Worm (Caenorhabditis elegans) whole organism, L4 larva: ENCODE measurements around the gene W03C9.6.

Source experiments
- F10B5.3 ChIP-seq: sonication (generic microtip); optimal IDR thresholded peaks from 2 replicates; lab custom pipeline; 2016; ENCODE audit warnings: mild to moderate bottlenecking, missing genetic modification characterization, missing compliant biosample characterization
- F26F4.8 ChIP-seq: fragments of 200-800 bp; sonication (Bioruptor generic); conservative IDR thresholded peaks from 2 replicates; pipeline ENCODE4 v1.3.6; 2022; ENCODE audit warnings: missing genetic modification characterization, missing compliant biosample characterization
- F44E2.7 ChIP-seq: fragments of 200-800 bp; sonication (Bioruptor generic); IDR thresholded peaks from 2 replicates; pipeline ENCODE4 v2.1.2; 2022; ENCODE audit warnings: missing genetic modification characterization, missing compliant biosample characterization
- F49E8.2 ChIP-seq: sonication (generic microtip); optimal IDR thresholded peaks from 2 replicates; lab custom pipeline; 2016; ENCODE audit warnings: missing compliant biosample characterization, mild to moderate bottlenecking, missing genetic modification characterization, borderline replicate concordance
- T20F7.1 ChIP-seq: fragments of 200-800 bp; sonication (Bioruptor generic); optimal IDR thresholded peaks from 2 replicates; lab custom pipeline; 2018; ENCODE audit warnings: mild to moderate bottlenecking, missing genetic modification characterization, missing compliant biosample characterization
- Y105C5A.15 ChIP-seq: fragments of 200-800 bp; sonication (Bioruptor generic); IDR thresholded peaks from 2 replicates; pipeline ENCODE4 v1.3.6; 2022; ENCODE audit warnings: missing genetic modification characterization, missing compliant biosample characterization
- Y48G9A.11 ChIP-seq: fragments of 200-800 bp; sonication (Bioruptor generic); IDR thresholded peaks from 2 replicates; pipeline ENCODE4 v1.3.6; 2022; ENCODE audit warnings: missing genetic modification reagents, missing genetic modification characterization, missing compliant biosample characterization
- aha-1 ChIP-seq: fragments of 150-350 bp; peaks from one replicate; lab custom pipeline; 2014; ENCODE audit warnings: missing biosample characterization, missing genetic modification characterization
- aly-2 ChIP-seq: sonication (generic microtip); optimal IDR thresholded peaks from 2 replicates; lab custom pipeline; 2018; ENCODE audit warnings: missing biosample characterization, missing genetic modification characterization
- ama-1 ChIP-seq: fragments of 150-350 bp; optimal IDR thresholded peaks from 2 replicates; lab custom pipeline; 2014; ENCODE audit warnings: inconsistent platforms, mixed read lengths
- arid-1 ChIP-seq: fragments of 200-800 bp; sonication (Bioruptor generic); conservative IDR thresholded peaks from 2 replicates; pipeline ENCODE4 v1.3.6; 2022; ENCODE audit warnings: missing genetic modification reagents, missing genetic modification characterization, missing compliant biosample characterization
- ceh-28 ChIP-seq: fragments of 150-350 bp; optimal IDR thresholded peaks from 2 replicates; lab custom pipeline; 2014; ENCODE audit warnings: missing biosample characterization, missing genetic modification reagents, missing genetic modification characterization
- ceh-82 ChIP-seq: sonication (generic microtip); optimal IDR thresholded peaks from 2 replicates; lab custom pipeline; 2017; ENCODE audit warnings: missing biosample characterization, missing genetic modification characterization
- ces-1 ChIP-seq: fragments of 150-350 bp; sonication (generic microtip); optimal IDR thresholded peaks from 4 replicates; lab custom pipeline; 2014; ENCODE audit warnings: missing biosample characterization, missing genetic modification reagents, missing genetic modification characterization
- cey-2 ChIP-seq: sonication (generic microtip); optimal IDR thresholded peaks from 3 replicates; lab custom pipeline; 2017; ENCODE audit warnings: missing genetic modification characterization, mild to moderate bottlenecking, missing compliant biosample characterization, antibody characterized with exemption, borderline replicate concordance; ENCODE audit not compliant: insufficient read depth
- daf-19 ChIP-seq: fragments of 200-800 bp; sonication (Bioruptor generic); conservative IDR thresholded peaks from 2 replicates; pipeline ENCODE4 v1.3.6; 2022; ENCODE audit warnings: missing genetic modification characterization, missing compliant biosample characterization
- dmd-6 ChIP-seq: fragments of 200-800 bp; sonication (Bioruptor generic); IDR thresholded peaks from 2 replicates; pipeline ENCODE4 v1.3.6; 2022; ENCODE audit warnings: missing genetic modification reagents, missing genetic modification characterization, missing compliant biosample characterization
- dmd-8 ChIP-seq: fragments of 200-800 bp; sonication (Bioruptor generic); IDR thresholded peaks from 2 replicates; pipeline ENCODE4 v1.3.6; 2022; ENCODE audit warnings: missing genetic modification characterization, missing compliant biosample characterization
- dpl-1 ChIP-seq: fragments of 150-350 bp; optimal IDR thresholded peaks from 2 replicates; lab custom pipeline; 2014; ENCODE audit warnings: missing biosample characterization, missing genetic modification reagents, missing genetic modification characterization
- duxl-1 ChIP-seq: sonication (generic microtip); optimal IDR thresholded peaks from 2 replicates; lab custom pipeline; 2016; ENCODE audit warnings: mild to moderate bottlenecking, missing genetic modification characterization, moderate library complexity, missing compliant biosample characterization; ENCODE audit not compliant: poor library complexity
- egl-27 ChIP-seq: sonication (generic microtip); optimal IDR thresholded peaks from 3 replicates; lab custom pipeline; 2017; ENCODE audit warnings: missing biosample characterization, missing genetic modification reagents, missing genetic modification characterization
- egl-43 ChIP-seq: fragments of 200-800 bp; sonication (Bioruptor generic); IDR thresholded peaks from 2 replicates; pipeline ENCODE4 v1.3.6; 2022; ENCODE audit warnings: missing genetic modification reagents, missing genetic modification characterization, missing compliant biosample characterization
- fkh-10 ChIP-seq: fragments of 150-350 bp; optimal IDR thresholded peaks from 2 replicates; lab custom pipeline; 2014; ENCODE audit warnings: missing biosample characterization, missing genetic modification reagents, missing genetic modification characterization
- hif-1 ChIP-seq, 2 experiments: sonication (generic microtip); optimal IDR thresholded peaks; 2 replicates each; lab custom pipeline; 2016 to 2017; ENCODE audit warnings: missing compliant biosample characterization in 2 of 2, missing genetic modification characterization in 2 of 2, missing genetic modification reagents in 2 of 2, missing genotype in 2 of 2, mild to moderate bottlenecking in 1 of 2
- hlh-11 ChIP-seq: fragments of 200-800 bp; sonication (Bioruptor generic); optimal IDR thresholded peaks from 2 replicates; lab custom pipeline; 2018; ENCODE audit warnings: mild to moderate bottlenecking, missing genetic modification characterization, missing compliant biosample characterization
- lim-7 ChIP-seq: fragments of 200-800 bp; sonication (Bioruptor generic); IDR thresholded peaks from 2 replicates; pipeline ENCODE4 v1.3.6; 2022; ENCODE audit warnings: missing genetic modification characterization, missing compliant biosample characterization
- lin-1 ChIP-seq: fragments of 200-800 bp; sonication (Bioruptor generic); IDR thresholded peaks from 2 replicates; pipeline ENCODE4 v1.3.6; 2022; ENCODE audit warnings: missing genetic modification reagents, missing genetic modification characterization, missing compliant biosample characterization
- lin-13 ChIP-seq: fragments of 150-350 bp; optimal IDR thresholded peaks from 2 replicates; lab custom pipeline; 2014; ENCODE audit warnings: missing biosample characterization, missing genetic modification reagents, missing genetic modification characterization
- lin-15B ChIP-seq: fragments of 150-350 bp; sonication (generic microtip); optimal IDR thresholded peaks from 3 replicates; lab custom pipeline; 2014; ENCODE audit warnings: missing biosample characterization, missing genetic modification characterization
- lin-38 ChIP-seq: fragments of 200-800 bp; sonication (Bioruptor generic); IDR thresholded peaks from 2 replicates; pipeline ENCODE4 v1.3.6; 2022; ENCODE audit warnings: missing genetic modification reagents, missing genetic modification characterization, missing compliant biosample characterization
- lsy-2 ChIP-seq, 2 experiments: fragments of 150-350 bp in 1 of 2; sonication (generic microtip) in 1 of 2; optimal IDR thresholded peaks; 2 replicates each; lab custom pipeline; 2014 to 2017; ENCODE audit warnings: missing biosample characterization in 2 of 2, missing genetic modification characterization in 2 of 2
- mdt-29 ChIP-seq: fragments of 200-800 bp; sonication (Bioruptor generic); IDR thresholded peaks from 2 replicates; pipeline ENCODE4 v1.3.6; 2022; ENCODE audit warnings: missing genetic modification reagents, missing genetic modification characterization, missing compliant biosample characterization
- mxl-3 ChIP-seq: fragments of 200-800 bp; sonication (Bioruptor generic); optimal IDR thresholded peaks from 2 replicates; lab custom pipeline; 2018; ENCODE audit warnings: mild to moderate bottlenecking, missing genetic modification characterization, missing compliant biosample characterization
- nhr-11 ChIP-seq: fragments of 150-350 bp; optimal IDR thresholded peaks from 2 replicates; lab custom pipeline; 2014; ENCODE audit warnings: missing biosample characterization, missing genetic modification characterization
- nhr-28 ChIP-seq: fragments of 150-350 bp; optimal IDR thresholded peaks from 2 replicates; lab custom pipeline; 2014; ENCODE audit warnings: missing biosample characterization, missing genetic modification characterization
- nhr-41 ChIP-seq: fragments of 200-800 bp; sonication (Bioruptor generic); IDR thresholded peaks from 2 replicates; pipeline ENCODE4 v1.3.6; 2022; ENCODE audit warnings: missing genetic modification reagents, missing genetic modification characterization, missing compliant biosample characterization
- nhr-42 ChIP-seq: fragments of 200-800 bp; sonication (Bioruptor generic); IDR thresholded peaks from 2 replicates; pipeline ENCODE4 v1.3.6; 2022; ENCODE audit warnings: missing genetic modification characterization, missing compliant biosample characterization
- nhr-48 ChIP-seq: sonication (generic microtip); optimal IDR thresholded peaks from 2 replicates; lab custom pipeline; 2016; ENCODE audit warnings: mild to moderate bottlenecking, missing genetic modification characterization, missing compliant biosample characterization
- sdz-12 ChIP-seq: fragments of 200-800 bp; sonication (Bioruptor generic); optimal IDR thresholded peaks from 2 replicates; lab custom pipeline; 2018; ENCODE audit warnings: mild to moderate bottlenecking, missing genetic modification characterization, missing compliant biosample characterization
- unc-62 ChIP-seq, 3 experiments: fragments of 150-350 bp in 1 of 3; sonication (generic microtip); optimal IDR thresholded peaks in 2 of 3; peaks in 1 of 3; 1 replicate in 1 of 3; 2 replicates in 2 of 3; lab custom pipeline; 2014 to 2017; ENCODE audit warnings: missing biosample characterization in 3 of 3, missing genetic modification characterization in 3 of 3, missing genetic modification reagents in 3 of 3, missing genotype in 1 of 3
- zfp-3 ChIP-seq: fragments of 200-800 bp; sonication (Bioruptor generic); conservative IDR thresholded peaks from 2 replicates; pipeline ENCODE4 v1.3.6; 2022; ENCODE audit warnings: missing genetic modification reagents, missing genetic modification characterization, missing compliant biosample characterization

The W03C9.6 gene

DNA sequence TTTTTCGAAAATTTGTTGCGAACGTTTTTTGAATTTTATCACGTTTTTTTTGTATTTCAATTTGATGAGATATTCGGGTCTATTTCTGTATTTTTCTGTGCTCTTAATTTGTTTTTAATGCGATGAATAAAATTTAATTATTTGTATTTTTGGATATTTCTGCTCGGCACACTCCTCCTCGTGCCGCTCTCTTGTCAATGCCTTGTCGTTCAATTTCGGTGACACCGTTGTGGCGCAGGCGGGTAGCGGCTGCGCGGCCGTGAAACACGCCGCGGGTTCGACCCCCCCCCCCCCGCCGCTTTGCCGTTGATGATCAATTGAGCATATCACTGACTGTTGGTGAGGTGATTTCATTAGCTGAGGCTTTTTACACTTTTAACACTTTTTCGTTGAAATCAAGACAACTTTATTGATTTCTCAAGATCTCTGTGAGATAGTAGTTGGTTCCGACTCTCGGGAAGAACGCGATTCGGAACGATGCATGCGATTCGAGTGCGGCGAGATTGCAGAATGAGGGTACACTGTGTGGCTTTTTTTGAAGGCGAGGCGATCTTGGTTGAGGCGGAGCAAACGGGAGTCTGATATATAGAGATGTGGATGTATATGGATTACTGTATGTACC lies 6.4 kb downstream of the W03C9.6 start (continued):
- TF ChIP-seq F49E8.2 (peak; percentile 93), lin-1 (GFP tag; lab: Robert Waterston, UW) (peak; percentile 97), daf-19 (GFP tag; lab: Robert Waterston, UW) (no peak), ceh-82 (tag; lab: Kevin White, UChicago) (no peak), hif-1 (tag; optimal IDR thresholded peaks at IDR 0.05; lab: Kevin White, UChicago) (peak; percentile 53 to 84), lsy-2 (tag; optimal IDR thresholded peaks at IDR 0.05; lab: Kevin White, UChicago) (peak; percentile 11 to 56), cey-2 (no peak), F10B5.3 (tag; lab: Kevin White, UChicago) (peak; percentile 86), nhr-42 (peak; percentile 91), nhr-28 (tag; lab: Kevin White, UChicago) (peak; percentile 6), ceh-28 (tag; lab: Kevin White, UChicago) (no peak), F44E2.7 (GFP tag; lab: Robert Waterston, UW) (peak; percentile 99), nhr-41 (GFP tag; lab: Robert Waterston, UW) (peak; percentile 97), lin-38 (GFP tag; lab: Robert Waterston, UW) (peak; percentile 94), lin-13 (peak; percentile 64), fkh-10 (GFP tag; lab: Kevin White, UChicago) (no peak), duxl-1 (tag; lab: Kevin White, UChicago) (peak; percentile 88), nhr-48 (peak; percentile 84)

ce11 chrII:11962083-11962482 lies 7.8 kb downstream of the W03C9.6 start, which contains the start of the genes W03C9.1 and W03C9.2:
Gene W03C9.1, minus strand, starts transcription at chrII:11962128.
Gene W03C9.2, plus strand, starts transcription at chrII:11962368.
- TF ChIP-seq T20F7.1 (GFP tag; lab: Kevin White, UChicago) = peak; percentile 51
- peak; percentile 59; the same call in 1 of the 2 replicates for TF ChIP-seq Y48G9A.11
- TF ChIP-seq mdt-29 = no peak

DNA sequence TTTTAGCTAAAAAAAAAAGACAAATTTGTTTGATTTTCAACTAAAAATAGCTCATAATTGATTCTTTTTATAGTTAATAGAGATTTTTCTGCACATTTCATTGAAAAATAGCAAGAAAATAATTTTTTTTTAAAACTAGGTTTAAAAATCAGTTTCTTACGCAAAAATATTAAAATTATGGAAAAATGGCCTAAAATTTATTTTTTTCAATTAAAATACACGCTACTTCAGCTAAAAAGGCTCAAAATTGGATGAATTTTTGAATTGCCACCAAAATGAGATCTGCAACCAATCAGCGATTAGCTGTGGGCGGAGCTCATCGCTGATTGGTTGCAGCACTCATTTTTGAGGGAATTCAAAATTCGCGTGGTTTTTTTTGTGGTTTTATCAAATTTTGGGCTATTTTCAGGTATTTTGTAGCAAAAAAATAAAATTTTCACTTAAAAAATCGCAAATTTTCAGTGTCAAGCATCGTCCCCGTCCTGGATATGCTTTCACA lies 8.9 kb downstream of the W03C9.6 start:
- TF ChIP-seq mxl-3 (GFP tag; lab: Kevin White, UChicago) = no peak
- TF ChIP-seq Y105C5A.15 (GFP tag; lab: Robert Waterston, UW) = no peak
- TF ChIP-seq ces-1 (GFP tag; lab: Kevin White, UChicago) = no peak
- no peak for TF ChIP-seq dmd-8 (GFP tag; lab: Robert Waterston, UW)
- no peak for TF ChIP-seq F26F4.8 (GFP tag; lab: Robert Waterston, UW)
- TF ChIP-seq zfp-3 (GFP tag; lab: Robert Waterston, UW) = no peak
- TF ChIP-seq lim-7 (GFP tag; lab: Robert Waterston, UW) = no peak
- TF ChIP-seq F44E2.7 (GFP tag; lab: Robert Waterston, UW) = no peak
- no peak for TF ChIP-seq dpl-1 (GFP tag; lab: Kevin White, UChicago)
- TF ChIP-seq nhr-48 = no peak
- no peak for TF ChIP-seq nhr-11
- TF ChIP-seq, all 104 proteins: peak for 0

DNA sequence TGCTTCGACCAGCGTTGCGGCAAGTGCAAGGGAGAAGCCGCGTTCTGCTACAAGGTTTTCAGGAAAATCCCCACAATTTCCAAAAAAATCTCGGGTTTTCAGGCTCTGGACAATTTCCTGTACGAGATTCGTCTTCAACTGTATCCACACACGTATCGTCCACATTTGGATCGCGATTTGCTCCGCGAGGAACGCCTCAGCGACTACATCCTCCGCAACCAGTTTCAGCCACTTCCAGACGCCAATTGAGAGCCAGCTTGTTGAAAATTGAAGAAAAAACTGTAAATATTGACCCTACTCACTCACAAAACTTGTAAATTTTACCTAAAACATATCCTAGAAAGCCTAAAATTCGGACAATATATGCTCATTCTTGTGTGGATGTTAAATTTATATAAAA lies 10.5 kb downstream of the W03C9.6 start:
- TF ChIP-seq unc-62 (GFP tag; optimal IDR thresholded peaks at IDR 0.05 in 1 of 2; lab: Kevin White, UChicago) (peak in 1 of 2 experiments; percentile 72), unc-62 (tag; optimal IDR thresholded peaks at IDR 0.05; lab: Kevin White, UChicago) (no peak), egl-27 (tag; lab: Kevin White, UChicago) (no peak), arid-1 (GFP tag; lab: Robert Waterston, UW) (peak; percentile 70; the same call in 1 of the 2 replicates), F26F4.8 (GFP tag; lab: Robert Waterston, UW) (0 out of 2 replicates have a peak, but pooled peaks have one; percentile 51), lin-1 (GFP tag; lab: Robert Waterston, UW) (peak; percentile 32; the same call in 1 of the 2 replicates), aly-2 (tag; lab: Kevin White, UChicago) (no peak), ama-1 (lab: Kevin White, UChicago) (peak; percentile 87), aha-1 (tag; lab: Kevin White, UChicago) (peak; percentile 81), lin-38 (GFP tag; lab: Robert Waterston, UW) (peak; percentile 14; the same call in 1 of the 2 replicates), sdz-12 (peak; percentile 28), hlh-11 (tag; lab: Kevin White, UChicago) (peak; percentile 2), nhr-42 (no peak), lin-15B (tag; lab: Kevin White, UChicago) (no peak), egl-43 (0 out of 2 replicates have a peak, but pooled peaks have one; percentile 38), dmd-6 (GFP tag; lab: Robert Waterston, UW) (0 out of 2 replicates have a peak, but pooled peaks have one; percentile 13)
- TF ChIP-seq, all 104 proteins: peak for 11
